Worm (Caenorhabditis elegans) whole organism, late embryonic: ENCODE data around the gene F49C12.4.

ENCODE experiments used
- K02D7.2 ChIP-seq: sonication (generic microtip); optimal IDR thresholded peaks from 2 replicates; lab custom pipeline; 2017; ENCODE audit warnings: mild to moderate bottlenecking, missing genetic modification characterization, missing compliant biosample characterization
- K09A11.1 ChIP-seq: sonication (generic microtip); optimal IDR thresholded peaks from 2 replicates; lab custom pipeline; 2017; ENCODE audit warnings: antibody characterized with exemption, mild to moderate bottlenecking, missing genetic modification characterization, missing compliant biosample characterization; ENCODE audit not compliant: insufficient read depth
- T23F11.4 ChIP-seq: fragments of 200-800 bp; sonication (Bioruptor generic); optimal IDR thresholded peaks from 2 replicates; lab custom pipeline; 2018; ENCODE audit warnings: mild to moderate bottlenecking, missing genetic modification characterization, missing compliant biosample characterization
- ama-1 ChIP-seq: fragments of 150-350 bp; optimal IDR thresholded peaks from 2 replicates; lab custom pipeline; 2014
- ceh-18 ChIP-seq: sonication (generic microtip); optimal IDR thresholded peaks from 2 replicates; lab custom pipeline; 2016; ENCODE audit warnings: missing genetic modification characterization, missing compliant biosample characterization
- ceh-30 ChIP-seq: fragments of 150-350 bp; optimal IDR thresholded peaks from 2 replicates; lab custom pipeline; 2014; ENCODE audit warnings: missing biosample characterization, missing genetic modification characterization
- ceh-48 ChIP-seq: sonication (generic microtip); optimal IDR thresholded peaks from 2 replicates; lab custom pipeline; 2016; ENCODE audit warnings: missing genetic modification characterization, inconsistent platforms, missing compliant biosample characterization
- che-1 ChIP-seq: sonication (generic microtip); optimal IDR thresholded peaks from 2 replicates; lab custom pipeline; 2016; ENCODE audit warnings: mild to moderate bottlenecking, missing genetic modification characterization, missing compliant biosample characterization
- elt-2 ChIP-seq: sonication (generic microtip); optimal IDR thresholded peaks from 2 replicates; lab custom pipeline; 2016; ENCODE audit warnings: missing genetic modification reagents, missing genetic modification characterization, missing compliant biosample characterization
- eyg-1 ChIP-seq: sonication (generic microtip); optimal IDR thresholded peaks from 2 replicates; lab custom pipeline; 2016; ENCODE audit warnings: missing genotype, missing genetic modification characterization, missing compliant biosample characterization
- fax-1 ChIP-seq: sonication (generic microtip); optimal IDR thresholded peaks from 2 replicates; lab custom pipeline; 2016; ENCODE audit warnings: missing genotype, missing genetic modification characterization, missing compliant biosample characterization
- hlh-15 ChIP-seq: sonication (generic microtip); optimal IDR thresholded peaks from 2 replicates; lab custom pipeline; 2016; ENCODE audit warnings: missing genetic modification characterization, missing compliant biosample characterization
- hlh-6 ChIP-seq: sonication (generic microtip); optimal IDR thresholded peaks from 2 replicates; lab custom pipeline; 2016; ENCODE audit warnings: missing genotype, missing genetic modification characterization, missing compliant biosample characterization
- hlh-8 ChIP-seq: sonication (generic microtip); optimal IDR thresholded peaks from 2 replicates; lab custom pipeline; 2016; ENCODE audit warnings: missing genotype, missing genetic modification characterization, missing compliant biosample characterization
- lim-6 ChIP-seq: sonication (generic microtip); optimal IDR thresholded peaks from 2 replicates; lab custom pipeline; 2016; ENCODE audit warnings: missing genetic modification characterization, missing compliant biosample characterization
- lin-11 ChIP-seq: fragments of 200-800 bp; sonication (Bioruptor generic); optimal IDR thresholded peaks from 2 replicates; lab custom pipeline; 2018; ENCODE audit warnings: mild to moderate bottlenecking, missing genetic modification characterization, missing compliant biosample characterization
- mec-3 ChIP-seq: sonication (generic microtip); optimal IDR thresholded peaks from 2 replicates; lab custom pipeline; 2016; ENCODE audit warnings: borderline replicate concordance, missing genetic modification characterization, missing compliant biosample characterization
- nfya-1 ChIP-seq: sonication (generic microtip); optimal IDR thresholded peaks from 2 replicates; lab custom pipeline; 2017; ENCODE audit warnings: missing genetic modification characterization, mild to moderate bottlenecking, missing compliant biosample characterization, antibody characterized with exemption, moderate library complexity
- nhr-11 ChIP-seq: fragments of 150-350 bp; optimal IDR thresholded peaks from 2 replicates; lab custom pipeline; 2014; ENCODE audit warnings: missing biosample characterization, missing genetic modification characterization
- nhr-232 ChIP-seq: sonication (generic microtip); optimal IDR thresholded peaks from 2 replicates; lab custom pipeline; 2016; ENCODE audit warnings: missing genetic modification characterization, missing compliant biosample characterization
- pha-4 ChIP-seq: fragments of 150-350 bp; optimal IDR thresholded peaks from 2 replicates; lab custom pipeline; 2018; ENCODE audit warnings: missing biosample characterization, missing genetic modification reagents, missing genetic modification characterization
- ref-2 ChIP-seq: sonication (generic microtip); optimal IDR thresholded peaks from 2 replicates; lab custom pipeline; 2016; ENCODE audit warnings: missing genetic modification characterization, missing compliant biosample characterization
- rnt-1 ChIP-seq: sonication (generic microtip); optimal IDR thresholded peaks from 2 replicates; lab custom pipeline; 2016; ENCODE audit warnings: missing genetic modification characterization, missing compliant biosample characterization
- sdc-2 ChIP-seq: sonication (generic microtip); optimal IDR thresholded peaks from 2 replicates; lab custom pipeline; 2016; ENCODE audit warnings: missing genotype, missing genetic modification characterization, missing compliant biosample characterization
- sox-4 ChIP-seq: sonication (generic microtip); optimal IDR thresholded peaks from 2 replicates; lab custom pipeline; 2017; ENCODE audit warnings: mild to moderate bottlenecking, missing genetic modification characterization, inconsistent platforms, missing compliant biosample characterization
- syd-9 ChIP-seq: sonication (generic microtip); optimal IDR thresholded peaks from 2 replicates; lab custom pipeline; 2016; ENCODE audit warnings: mild to moderate bottlenecking, missing genetic modification characterization, moderate library complexity, missing compliant biosample characterization
- tbx-7 ChIP-seq: sonication (generic microtip); optimal IDR thresholded peaks from 2 replicates; lab custom pipeline; 2016; ENCODE audit warnings: missing genotype, missing genetic modification characterization, missing compliant biosample characterization
- unc-42 ChIP-seq: sonication (generic microtip); optimal IDR thresholded peaks from 2 replicates; lab custom pipeline; 2016; ENCODE audit warnings: missing genotype, missing genetic modification characterization, missing compliant biosample characterization
- zip-5 ChIP-seq: sonication (generic microtip); optimal IDR thresholded peaks from 2 replicates; lab custom pipeline; 2016; ENCODE audit warnings: missing genetic modification characterization, missing compliant biosample characterization
- ztf-16 ChIP-seq: sonication (generic microtip); optimal IDR thresholded peaks from 2 replicates; lab custom pipeline; 2017; ENCODE audit warnings: missing genetic modification characterization, missing compliant biosample characterization

The F49C12.4 gene

DNA sequence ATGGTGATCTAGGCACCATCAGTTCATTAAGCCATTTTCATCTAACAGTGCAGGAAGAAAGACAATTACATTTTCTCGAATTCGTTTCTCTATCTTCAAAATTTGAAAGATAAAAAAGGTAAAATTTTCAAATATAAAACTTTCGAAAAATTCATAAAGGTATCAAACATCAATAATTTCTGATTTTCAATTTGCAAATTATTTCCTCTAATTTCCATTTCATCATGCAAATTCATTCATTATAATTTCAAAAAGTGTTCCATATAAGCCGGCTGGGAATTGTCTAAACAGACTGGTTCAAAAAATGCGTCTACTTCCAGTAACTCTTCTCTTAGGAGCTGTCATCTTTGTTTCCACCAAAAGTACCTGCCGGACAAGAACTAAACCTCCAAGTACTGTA lies 23.8 kb upstream of the F49C12.4 start, which contains the start of gene clec-183:
Gene clec-183 (plus strand): TSS at position 301 of the 400 bp plus-strand sequence.
- no peak for TF ChIP-seq unc-42
- no peak for TF ChIP-seq tbx-7
- TF ChIP-seq nfya-1 (tag; lab: Kevin White, UChicago), result no peak
- TF ChIP-seq ama-1 (lab: Kevin White, UChicago), result no peak

DNA sequence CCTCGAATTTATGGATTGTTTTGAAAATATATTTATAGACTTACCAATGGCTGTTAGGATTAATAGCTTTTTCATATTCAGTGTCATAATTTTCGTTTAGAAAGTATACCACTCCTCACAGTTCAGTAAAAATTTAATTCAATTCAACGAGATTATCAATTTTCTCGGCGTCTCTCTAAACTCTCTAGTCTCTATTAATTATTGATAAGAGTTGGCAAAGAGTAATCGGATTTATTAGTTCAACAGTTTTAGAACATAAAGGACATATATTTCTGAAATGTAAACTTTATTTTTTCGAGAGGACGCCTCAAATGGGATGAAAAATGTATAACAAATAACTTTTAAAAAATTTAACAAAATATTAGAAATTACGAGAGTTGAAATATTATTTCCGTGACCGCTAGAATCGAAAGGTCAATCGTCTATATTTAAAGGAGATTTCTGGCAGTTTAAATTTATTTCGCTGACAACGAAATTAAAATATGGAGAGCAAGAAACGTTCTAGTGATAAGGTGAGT lies 20.2 kb upstream of the F49C12.4 start, which contains the start of the genes nspg-11 and F49C12.15:
Gene nspg-11 (minus strand): TSS at position 101 of the 518 bp plus-strand sequence.
Gene F49C12.15 (plus strand): TSS at position 468 of the 518 bp plus-strand sequence.
- TF ChIP-seq nfya-1 (tag; lab: Kevin White, UChicago) (no peak), ztf-16 (tag; lab: Kevin White, UChicago) (no peak), sdc-2 (tag; lab: Kevin White, UChicago) (no peak)
- TF ChIP-seq, all 69 proteins: peak for 0

DNA sequence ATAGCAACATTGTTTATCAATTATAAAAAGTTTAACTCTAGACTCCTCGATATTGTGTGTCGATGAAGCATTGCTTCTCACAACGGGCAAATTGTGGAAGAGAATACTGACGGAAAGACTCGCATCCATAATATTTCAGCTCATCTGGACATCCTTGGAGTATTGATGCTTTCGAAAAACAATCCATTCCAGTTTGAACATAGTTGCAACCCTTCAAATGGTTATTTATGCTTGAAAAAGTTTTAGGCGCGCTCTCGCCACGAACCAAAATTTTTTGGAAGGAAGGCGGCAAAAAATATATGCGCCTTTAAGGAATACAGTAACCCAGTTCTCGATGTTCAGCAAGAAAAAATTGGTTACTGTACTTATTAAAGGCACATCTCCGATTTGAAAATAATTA lies 18.6 kb upstream of the F49C12.4 start:
- TF ChIP-seq hlh-6 (tag; lab: Kevin White, UChicago) (no peak), ceh-30 (tag; lab: Kevin White, UChicago) (no peak), hlh-8 (tag; lab: Kevin White, UChicago) (no peak), K02D7.2 (tag; lab: Kevin White, UChicago) (no peak), ama-1 (lab: Kevin White, UChicago) (no peak)

DNA sequence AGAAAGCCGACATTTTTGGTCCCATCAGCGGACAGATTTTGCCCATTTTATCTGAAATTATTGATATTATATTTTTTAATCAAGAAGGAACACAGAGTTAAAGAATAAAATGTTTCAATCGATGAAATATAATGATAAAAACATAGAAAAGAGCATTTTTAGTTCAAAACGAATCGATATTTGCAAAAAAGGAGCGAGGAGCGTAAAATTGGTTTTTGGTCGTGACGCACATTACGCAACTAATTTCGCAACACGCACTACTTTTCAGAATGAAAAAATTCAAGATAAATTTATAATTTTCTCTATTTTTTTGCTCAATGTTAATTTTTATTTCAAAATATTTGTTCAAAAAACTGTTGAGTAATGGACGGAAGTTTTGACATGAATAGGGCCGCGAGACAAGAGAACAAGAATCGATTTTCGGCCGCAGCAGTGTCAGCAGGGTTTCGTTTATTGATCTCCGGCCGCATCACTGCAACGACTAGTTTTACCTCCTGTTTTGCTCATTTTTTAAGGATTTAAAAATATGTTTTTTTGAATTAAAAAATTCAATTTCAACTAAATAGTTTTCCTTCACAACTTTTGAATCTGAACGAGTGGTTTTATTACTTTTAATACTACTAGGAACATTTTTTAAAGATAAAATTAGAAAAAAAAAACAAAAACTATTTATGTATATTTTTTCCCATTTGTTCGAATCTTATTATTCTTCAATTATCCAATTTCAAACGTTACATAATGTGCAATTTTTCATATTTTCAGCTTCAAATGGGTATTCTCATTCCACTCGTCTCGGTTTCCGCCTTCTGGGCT lies 17.4 kb upstream of the F49C12.4 start, which contains the start of the genes F49C12.12 and vha-17:
Gene F49C12.12 (minus strand): TSS at position 51 of the 813 bp plus-strand sequence.
Gene vha-17 (plus strand): TSS at position 763 of the 813 bp plus-strand sequence.
- no peak for TF ChIP-seq che-1 (tag; lab: Kevin White, UChicago)
- TF ChIP-seq fax-1 (tag; lab: Kevin White, UChicago), result no peak
- TF ChIP-seq ceh-48 (tag; lab: Kevin White, UChicago), result peak; percentile 61
- TF ChIP-seq T23F11.4 (GFP tag; lab: Kevin White, UChicago), result no peak

DNA sequence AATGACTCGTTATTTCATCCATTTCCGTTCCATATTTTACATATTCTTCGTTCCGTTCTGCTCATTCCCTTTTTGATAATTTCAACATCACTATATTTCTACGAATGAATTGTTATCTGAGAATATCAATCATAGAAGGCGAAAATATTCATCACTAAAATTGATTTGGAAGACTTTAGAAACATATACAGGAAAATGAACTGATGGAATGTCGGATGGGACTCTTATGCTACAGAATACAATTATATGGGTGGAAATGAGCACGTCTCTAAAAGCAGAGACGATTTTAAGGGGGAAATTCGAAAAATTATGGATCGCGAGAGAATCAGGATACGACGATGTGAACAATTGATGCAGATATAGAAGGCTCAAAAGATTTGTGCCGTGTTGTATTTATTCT lies 16.1 kb upstream of the F49C12.4 start:
- TF ChIP-seq elt-2 (tag; lab: Kevin White, UChicago) (no peak), K02D7.2 (tag; lab: Kevin White, UChicago) (no peak), nfya-1 (tag; lab: Kevin White, UChicago) (no peak), nhr-232 (tag; lab: Kevin White, UChicago) (no peak), rnt-1 (tag; lab: Kevin White, UChicago) (no peak), ceh-30 (tag; lab: Kevin White, UChicago) (no peak), eyg-1 (tag; lab: Kevin White, UChicago) (no peak), ztf-16 (tag; lab: Kevin White, UChicago) (no peak), mec-3 (tag; lab: Kevin White, UChicago) (no peak), pha-4 (tag; lab: Kevin White, UChicago) (no peak), ref-2 (tag; lab: Kevin White, UChicago) (no peak), sdc-2 (tag; lab: Kevin White, UChicago) (no peak), K09A11.1 (tag; lab: Kevin White, UChicago) (no peak), nhr-11 (tag; lab: Kevin White, UChicago) (no peak), hlh-15 (tag; lab: Kevin White, UChicago) (no peak), lim-6 (tag; lab: Kevin White, UChicago) (no peak), sox-4 (no peak), syd-9 (tag; lab: Kevin White, UChicago) (no peak), hlh-6 (tag; lab: Kevin White, UChicago) (no peak)

DNA sequence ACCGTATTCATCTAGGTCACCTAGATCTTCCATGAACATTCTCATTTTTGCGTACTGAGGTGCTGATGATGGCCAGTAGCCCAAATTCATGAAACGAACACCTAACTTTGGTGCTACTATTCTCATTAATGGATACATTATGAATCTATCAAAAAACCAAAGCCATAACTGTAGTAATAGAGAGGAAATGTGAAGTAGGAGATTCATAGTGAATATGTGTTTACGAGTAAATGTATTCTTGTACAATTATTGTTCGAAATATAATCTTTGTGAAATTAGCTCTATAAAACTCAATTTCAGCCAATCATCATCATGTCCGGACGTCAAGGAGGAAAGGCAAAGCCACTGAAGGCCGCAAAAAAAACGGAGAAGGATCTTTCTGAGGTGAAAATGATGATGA lies 15.2 kb upstream of the F49C12.4 start, which contains the start of the genes F49C12.11 and nemt-1:
Gene F49C12.11 (plus strand): TSS at position 301 of the 400 bp plus-strand sequence.
Gene nemt-1 (minus strand): TSS at position 360 of the 400 bp plus-strand sequence.
- TF ChIP-seq lin-11 (no peak), ceh-18 (tag; lab: Kevin White, UChicago) (no peak), zip-5 (tag; lab: Kevin White, UChicago) (no peak)
- TF ChIP-seq, all 69 proteins: peak for 0
